Fruit fly (Drosophila melanogaster) whole organism, embryonic: Measurements from ENCODE around the gene RpL8.

Experiments
- CG18011 ChIP-seq: fragments of 200-800 bp; sonication (Bioruptor generic); optimal IDR thresholded peaks from 2 replicates; lab custom pipeline; 2017; ENCODE audit warnings: missing biosample characterization, missing genetic modification characterization, mild to moderate bottlenecking, moderate library complexity, missing genotype
- CG34376 ChIP-seq: fragments of 200-800 bp; sonication (Bioruptor generic); optimal IDR thresholded peaks from 2 replicates; lab custom pipeline; 2018; ENCODE audit warnings: missing biosample characterization, mild to moderate bottlenecking, missing genetic modification characterization
- CG42726 ChIP-seq: fragments of 200-800 bp; sonication (Bioruptor generic); IDR thresholded peaks from 2 replicates; pipeline ENCODE4 v1.3.6; 2022; ENCODE audit warnings: missing biosample characterization, missing genetic modification characterization; ENCODE audit not compliant: partially characterized antibody
- Six4 ChIP-seq: fragments of 200-800 bp; sonication (Bioruptor generic); optimal IDR thresholded peaks from 2 replicates; lab custom pipeline; 2016; ENCODE audit warnings: missing biosample characterization, missing genetic modification characterization
- cwo ChIP-seq: fragments of 200-800 bp; sonication (Bioruptor generic); optimal IDR thresholded peaks from 3 replicates; lab custom pipeline; 2017; ENCODE audit warnings: missing biosample characterization, missing genetic modification characterization, mild to moderate bottlenecking, moderate library complexity, missing genetic modification reagents
- gcm ChIP-seq: fragments of 200-800 bp; sonication (Bioruptor generic); optimal IDR thresholded peaks from 2 replicates; lab custom pipeline; 2019; ENCODE audit warnings: missing biosample characterization, mild to moderate bottlenecking, missing genetic modification characterization, moderate library complexity
- h ChIP-seq: fragments of >200 bp; optimal IDR thresholded peaks from 2 replicates; lab custom pipeline; 2017
- odd ChIP-seq: fragments of 200-800 bp; sonication (Bioruptor generic); optimal IDR thresholded peaks from 2 replicates; lab custom pipeline; 2017; ENCODE audit warnings: missing biosample characterization, mild to moderate bottlenecking, missing genetic modification characterization
- sima ChIP-seq: fragments of 200-800 bp; sonication (Bioruptor generic); optimal IDR thresholded peaks from 2 replicates; lab custom pipeline; 2016; ENCODE audit warnings: missing biosample characterization, missing genetic modification characterization
- tio ChIP-seq: fragments of 200-800 bp; sonication (Bioruptor generic); optimal IDR thresholded peaks from 2 replicates; lab custom pipeline; 2017; ENCODE audit warnings: missing biosample characterization, missing genetic modification characterization, inconsistent platforms

- TF ChIP-seq CG34376 (peak; percentile 70), odd (peak; percentile 87), CG42726 (GFP tag; lab: Robert Waterston, UW) (no peak), gcm (peak; percentile 78), tio (GFP tag; lab: Kevin White, UChicago) (peak; percentile 80), h (no peak), sima (GFP tag; lab: Kevin White, UChicago) (no peak), CG18011 (peak; percentile 70), cwo (GFP tag; lab: Kevin White, UChicago) (peak; percentile 72), Six4 (GFP tag; lab: Kevin White, UChicago) (peak; percentile 81)
Observed at dm6 chr3L:2584119-2584805, 3.0 kb upstream of the RpL8 start.
